Fruit fly (Drosophila melanogaster) whole organism, embryonic: ENCODE measurements around the gene par-6.
A peak's percentile ranks its signal among the peaks of the same experiment; 100 is the strongest.

Experiments used
- Awh ChIP-seq: fragments of 200-800 bp; sonication (Bioruptor generic); IDR thresholded peaks from 2 replicates; pipeline ENCODE4, ENCODE4 v1.3.6; 2022; ENCODE audit warnings: missing biosample characterization, missing genetic modification characterization
- B-H2 ChIP-seq: fragments of 200-800 bp; sonication (Bioruptor generic); optimal IDR thresholded peaks from 2 replicates; lab custom pipeline; 2018; ENCODE audit warnings: missing biosample characterization, mild to moderate bottlenecking, missing genetic modification characterization
- C15 ChIP-seq: fragments of 200-800 bp; sonication (Bioruptor generic); IDR thresholded peaks from 3 replicates; pipeline ENCODE4 v1.3.6; 2022; ENCODE audit warnings: missing biosample characterization, missing genetic modification characterization
- CG14860 ChIP-seq: fragments of 200-800 bp; sonication (Bioruptor generic); IDR thresholded peaks from 3 replicates; pipeline ENCODE4 v1.3.6; 2022; ENCODE audit warnings: missing biosample characterization, missing genetic modification characterization; ENCODE audit not compliant: partially characterized antibody
- CG16813 ChIP-seq: fragments of 200-800 bp; sonication (Bioruptor generic); IDR thresholded peaks from 3 replicates; pipeline ENCODE4 v1.3.6; 2022; ENCODE audit warnings: missing biosample characterization, missing genetic modification characterization; ENCODE audit not compliant: partially characterized antibody
- CG17385 ChIP-seq: fragments of 200-800 bp; sonication (Bioruptor generic); optimal IDR thresholded peaks from 3 replicates; lab custom pipeline; 2018; ENCODE audit warnings: missing biosample characterization, mild to moderate bottlenecking, missing genetic modification characterization
- CG18262 ChIP-seq: fragments of 200-800 bp; optimal IDR thresholded peaks from 3 replicates; lab custom pipeline; 2019; ENCODE audit warnings: missing biosample characterization, mild to moderate bottlenecking, missing genetic modification characterization, moderate library complexity
- CG2199 ChIP-seq: fragments of 200-800 bp; sonication (Bioruptor generic); IDR thresholded peaks from 3 replicates; pipeline ENCODE4 v1.3.6; 2022; ENCODE audit warnings: missing biosample characterization, missing genetic modification characterization
- CG2712 ChIP-seq: fragments of 200-800 bp; optimal IDR thresholded peaks from 3 replicates; lab custom pipeline; 2019; ENCODE audit warnings: missing biosample characterization, mild to moderate bottlenecking, missing genetic modification characterization, moderate library complexity
- CG32767 ChIP-seq: fragments of 200-800 bp; sonication (Bioruptor generic); IDR thresholded peaks from 2 replicates; pipeline ENCODE4 v1.3.6; 2022; ENCODE audit warnings: missing biosample characterization, missing genetic modification characterization
- CG4854 ChIP-seq: fragments of 200-800 bp; sonication (Bioruptor generic); optimal IDR thresholded peaks from 2 replicates; lab custom pipeline; 2016; ENCODE audit warnings: missing biosample characterization, missing genetic modification characterization, inconsistent platforms
- CG7745 ChIP-seq: fragments of 200-800 bp; sonication (Bioruptor generic); optimal IDR thresholded peaks from 2 replicates; lab custom pipeline; 2018; ENCODE audit warnings: missing biosample characterization, mild to moderate bottlenecking, missing genetic modification characterization, moderate library complexity
- CG7786 ChIP-seq: fragments of 200-800 bp; sonication (Bioruptor generic); optimal IDR thresholded peaks from 2 replicates; lab custom pipeline; 2016; ENCODE audit warnings: missing biosample characterization, missing genetic modification characterization
- CG7839 ChIP-seq: fragments of 200-800 bp; sonication (Bioruptor generic); optimal IDR thresholded peaks from 3 replicates; lab custom pipeline; 2018; ENCODE audit warnings: missing biosample characterization, mild to moderate bottlenecking, missing genetic modification characterization, moderate library complexity
- CG8924 ChIP-seq: fragments of 200-800 bp; optimal IDR thresholded peaks from 3 replicates; lab custom pipeline; 2019; ENCODE audit warnings: missing biosample characterization, mild to moderate bottlenecking, missing genetic modification characterization, moderate library complexity
- CG8944 ChIP-seq: fragments of 200-800 bp; sonication (Bioruptor generic); optimal IDR thresholded peaks from 3 replicates; lab custom pipeline; 2016; ENCODE audit warnings: missing biosample characterization, missing genetic modification characterization
- CG9215 ChIP-seq: fragments of 200-800 bp; sonication (Bioruptor generic); IDR thresholded peaks from 2 replicates; pipeline ENCODE4 v1.3.6; 2022; ENCODE audit warnings: missing biosample characterization, missing genetic modification characterization
- CoRest ChIP-seq: fragments of 200-800 bp; sonication (Bioruptor generic); optimal IDR thresholded peaks from 3 replicates; lab custom pipeline; 2018; ENCODE audit warnings: missing biosample characterization, mild to moderate bottlenecking, missing genetic modification characterization, moderate library complexity
- Deaf1 ChIP-seq: fragments of 200-800 bp; optimal IDR thresholded peaks from 3 replicates; lab custom pipeline; 2019; ENCODE audit warnings: missing biosample characterization, mild to moderate bottlenecking, missing genetic modification characterization, moderate library complexity
- Fer3 ChIP-seq: fragments of 200-800 bp; sonication (Bioruptor generic); optimal IDR thresholded peaks from 2 replicates; lab custom pipeline; 2018; ENCODE audit warnings: missing biosample characterization, mild to moderate bottlenecking, missing genetic modification characterization, moderate library complexity
- Hmx ChIP-seq: fragments of 200-800 bp; sonication (Bioruptor generic); optimal IDR thresholded peaks from 2 replicates; lab custom pipeline; 2016; ENCODE audit warnings: missing biosample characterization, missing genetic modification characterization
- Meics ChIP-seq: fragments of 200-800 bp; sonication (Bioruptor generic); optimal IDR thresholded peaks from 2 replicates; lab custom pipeline; 2017; ENCODE audit warnings: missing biosample characterization, mild to moderate bottlenecking, missing genetic modification characterization
- Nf-YA ChIP-seq: fragments of 200-800 bp; sonication (Bioruptor generic); IDR thresholded peaks from 2 replicates; pipeline ENCODE4 v1.3.6; 2022; ENCODE audit warnings: missing biosample characterization, missing genetic modification characterization
- Nf-YB ChIP-seq: fragments of 200-800 bp; sonication (Bioruptor generic); optimal IDR thresholded peaks from 3 replicates; lab custom pipeline; 2019; ENCODE audit warnings: missing biosample characterization, mild to moderate bottlenecking, missing genetic modification characterization, moderate library complexity
- Nf-YC ChIP-seq: fragments of 200-800 bp; optimal IDR thresholded peaks from 3 replicates; lab custom pipeline; 2019; ENCODE audit warnings: missing biosample characterization, mild to moderate bottlenecking, missing genetic modification characterization, moderate library complexity
- Oaz ChIP-seq: fragments of 200-800 bp; sonication (Bioruptor generic); IDR thresholded peaks from 2 replicates; pipeline ENCODE4 v1.3.6; 2022; ENCODE audit warnings: missing biosample characterization, missing genetic modification characterization
- Oli ChIP-seq: fragments of 200-800 bp; sonication (Bioruptor generic); optimal IDR thresholded peaks from 2 replicates; lab custom pipeline; 2018; ENCODE audit warnings: missing biosample characterization, mild to moderate bottlenecking, missing genetic modification characterization, moderate library complexity
- Stat92E ChIP-seq, 3 experiments: fragments of >200 bp in 2 of 3; fragments of 200-800 bp in 1 of 3; sonication (Bioruptor generic) in 1 of 3; optimal IDR thresholded peaks; 2 replicates each; lab custom pipeline; 2017 to 2019; ENCODE audit warnings: missing biosample characterization in 3 of 3, missing genetic modification characterization in 3 of 3, mild to moderate bottlenecking in 1 of 3, moderate library complexity in 1 of 3
- Vsx1 ChIP-seq: fragments of 200-800 bp; sonication (Bioruptor generic); optimal IDR thresholded peaks from 2 replicates; lab custom pipeline; 2017; ENCODE audit warnings: missing biosample characterization, mild to moderate bottlenecking, missing genetic modification characterization, missing genetic modification reagents
- cg ChIP-seq: fragments of 200-800 bp; sonication (Bioruptor generic); optimal IDR thresholded peaks from 3 replicates; lab custom pipeline; 2019; ENCODE audit warnings: missing biosample characterization, mild to moderate bottlenecking, missing genetic modification characterization, moderate library complexity
- crc ChIP-seq: fragments of 200-800 bp; sonication (Bioruptor generic); optimal IDR thresholded peaks from 2 replicates; lab custom pipeline; 2016; ENCODE audit warnings: missing biosample characterization, missing genetic modification characterization
- dysf ChIP-seq: fragments of 200-800 bp; sonication (Bioruptor generic); IDR thresholded peaks from 3 replicates; pipeline ENCODE4 v1.3.6; 2022; ENCODE audit warnings: missing biosample characterization, missing genetic modification characterization
- fd102C ChIP-seq: fragments of 200-800 bp; sonication (Bioruptor generic); optimal IDR thresholded peaks from 2 replicates; lab custom pipeline; 2018; ENCODE audit warnings: missing biosample characterization, mild to moderate bottlenecking, missing genetic modification characterization, moderate library complexity
- fru ChIP-seq: fragments of >200 bp; optimal IDR thresholded peaks from 2 replicates; lab custom pipeline; 2017
- ftz-f1 ChIP-seq: fragments of 200-800 bp; sonication (Bioruptor generic); optimal IDR thresholded peaks from 2 replicates; lab custom pipeline; 2016; ENCODE audit warnings: missing biosample characterization, missing genetic modification characterization
- gem ChIP-seq: fragments of 200-800 bp; sonication (Bioruptor generic); optimal IDR thresholded peaks from 2 replicates; lab custom pipeline; 2019; ENCODE audit warnings: missing biosample characterization, mild to moderate bottlenecking, missing genetic modification characterization, moderate library complexity
- grau ChIP-seq: fragments of 200-800 bp; optimal IDR thresholded peaks from 3 replicates; lab custom pipeline; 2019; ENCODE audit warnings: missing biosample characterization, mild to moderate bottlenecking, missing genetic modification characterization, moderate library complexity
- ham ChIP-seq: fragments of 200-800 bp; sonication (Bioruptor generic); IDR thresholded peaks from 2 replicates; pipeline ENCODE4 v1.3.6; 2022; ENCODE audit warnings: missing biosample characterization, missing genetic modification characterization
- onecut ChIP-seq: fragments of 200-800 bp; sonication (Bioruptor generic); IDR thresholded peaks from 2 replicates; pipeline ENCODE4 v1.3.6; 2022; ENCODE audit warnings: missing biosample characterization, missing genetic modification characterization
- pita ChIP-seq: fragments of 200-800 bp; sonication (Bioruptor generic); optimal IDR thresholded peaks from 2 replicates; lab custom pipeline; 2017; ENCODE audit warnings: missing biosample characterization, mild to moderate bottlenecking, missing genetic modification characterization
- ranshi ChIP-seq: fragments of 200-800 bp; sonication (Bioruptor generic); IDR thresholded peaks from 2 replicates; pipeline ENCODE4 v1.3.6; 2022; ENCODE audit warnings: missing biosample characterization, missing genetic modification characterization
- repo ChIP-seq: fragments of 200-800 bp; sonication (Bioruptor generic); optimal IDR thresholded peaks from 2 replicates; lab custom pipeline; 2016; ENCODE audit warnings: missing biosample characterization, missing genetic modification characterization
- seq ChIP-seq: fragments of 200-800 bp; sonication (Bioruptor generic); IDR thresholded peaks from 2 replicates; pipeline ENCODE4 v1.3.6; 2022; ENCODE audit warnings: missing biosample characterization, missing genetic modification characterization
- shn ChIP-seq: fragments of 200-800 bp; sonication (Bioruptor generic); optimal IDR thresholded peaks from 3 replicates; lab custom pipeline; 2016; ENCODE audit warnings: missing biosample characterization, missing genetic modification characterization
- slp2 ChIP-seq: fragments of 200-800 bp; sonication (Bioruptor generic); optimal IDR thresholded peaks from 2 replicates; lab custom pipeline; 2016; ENCODE audit warnings: missing biosample characterization, missing genetic modification characterization
- unc-4 ChIP-seq: fragments of 200-800 bp; sonication (Bioruptor generic); IDR thresholded peaks from 2 replicates; pipeline ENCODE4 v1.3.6; 2022; ENCODE audit warnings: missing biosample characterization, missing genetic modification characterization; ENCODE audit not compliant: partially characterized antibody
- wdn ChIP-seq: fragments of 200-800 bp; sonication (Bioruptor generic); IDR thresholded peaks from 2 replicates; pipeline ENCODE4 v1.3.6; 2022; ENCODE audit warnings: missing biosample characterization, missing genetic modification characterization
- yki ChIP-seq: fragments of >200 bp; optimal IDR thresholded peaks from 3 replicates; lab custom pipeline; 2018

par-6 gene

DNA sequence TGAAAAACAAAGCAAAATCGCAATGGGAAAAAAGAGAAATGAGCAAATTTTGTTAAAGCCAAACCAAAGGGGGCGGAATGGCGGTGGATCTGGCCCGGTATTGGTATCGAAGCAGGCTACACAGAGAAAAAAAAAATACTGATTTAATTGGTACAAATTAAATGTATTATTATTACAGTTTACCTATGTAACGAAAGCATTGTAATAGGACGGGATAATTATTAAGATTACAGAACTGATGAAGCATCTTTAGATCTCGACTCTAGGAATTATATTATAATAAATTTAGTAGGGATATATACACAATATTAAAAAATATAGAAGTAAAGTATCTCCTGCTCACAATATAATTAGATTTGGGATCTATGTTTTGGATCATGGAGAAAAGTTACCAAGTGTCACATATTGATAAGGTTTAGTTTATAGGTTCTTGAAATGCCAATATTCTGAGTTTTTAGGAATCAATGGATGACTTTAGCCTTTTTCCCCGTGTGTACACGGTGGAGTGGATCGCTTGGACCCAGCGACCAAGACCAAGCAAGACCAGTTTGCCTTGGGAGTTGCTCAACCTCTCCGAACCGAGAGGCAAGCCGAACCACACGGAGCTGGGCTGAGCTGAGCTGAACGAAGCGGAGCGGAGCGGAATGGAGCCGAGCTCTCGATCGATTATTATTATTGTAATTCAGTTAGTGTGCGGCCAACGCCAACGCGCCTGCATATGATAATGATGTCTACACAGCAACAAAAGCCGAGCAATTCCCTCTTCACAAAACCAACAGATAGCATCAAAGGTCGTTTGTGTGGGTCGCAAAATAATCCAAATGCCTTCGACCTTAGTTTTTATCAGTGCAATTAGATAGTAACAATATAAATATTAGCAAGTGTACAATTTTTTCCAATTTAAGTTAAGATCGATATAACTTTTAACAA lies 23.2 kb upstream of the par-6 start (continued):
- TF ChIP-seq Fer3 (no peak), dysf (GFP tag; lab: Robert Waterston, UW) (0 out of 3 replicates have a peak, but pooled peaks have one; percentile 27), Oaz (GFP tag; lab: Robert Waterston, UW) (no peak), CG2712 (tag; lab: Kevin White, UChicago) (peak; percentile 5), Meics (GFP tag; lab: Kevin White, UChicago) (peak; percentile 23), CG17385 (GFP tag; lab: Kevin White, UChicago) (peak; percentile 1), C15 (GFP tag; lab: Robert Waterston, UW) (no peak), pita (GFP tag; lab: Kevin White, UChicago) (no peak), CG7839 (tag; lab: Kevin White, UChicago) (peak; percentile 24), unc-4 (GFP tag; lab: Robert Waterston, UW) (no peak), Oli (tag; lab: Kevin White, UChicago) (peak; percentile 22), repo (GFP tag; lab: Kevin White, UChicago) (no peak), fru (lab: Kevin White, UChicago) (no peak), ham (no peak), gem (tag; lab: Kevin White, UChicago) (peak; percentile 46), CG18262 (tag; lab: Kevin White, UChicago) (peak; percentile 9), B-H2 (no peak), CG9215 (GFP tag; lab: Robert Waterston, UW) (no peak), CG2199 (GFP tag; lab: Robert Waterston, UW) (0 out of 3 replicates have a peak, but pooled peaks have one; percentile 31), CG7745 (no peak), onecut (GFP tag; lab: Robert Waterston, UW) (peak; percentile 63), Deaf1 (tag; lab: Kevin White, UChicago) (peak; percentile 65), seq (GFP tag; lab: Robert Waterston, UW) (no peak), Nf-YC (peak; percentile 7)

DNA sequence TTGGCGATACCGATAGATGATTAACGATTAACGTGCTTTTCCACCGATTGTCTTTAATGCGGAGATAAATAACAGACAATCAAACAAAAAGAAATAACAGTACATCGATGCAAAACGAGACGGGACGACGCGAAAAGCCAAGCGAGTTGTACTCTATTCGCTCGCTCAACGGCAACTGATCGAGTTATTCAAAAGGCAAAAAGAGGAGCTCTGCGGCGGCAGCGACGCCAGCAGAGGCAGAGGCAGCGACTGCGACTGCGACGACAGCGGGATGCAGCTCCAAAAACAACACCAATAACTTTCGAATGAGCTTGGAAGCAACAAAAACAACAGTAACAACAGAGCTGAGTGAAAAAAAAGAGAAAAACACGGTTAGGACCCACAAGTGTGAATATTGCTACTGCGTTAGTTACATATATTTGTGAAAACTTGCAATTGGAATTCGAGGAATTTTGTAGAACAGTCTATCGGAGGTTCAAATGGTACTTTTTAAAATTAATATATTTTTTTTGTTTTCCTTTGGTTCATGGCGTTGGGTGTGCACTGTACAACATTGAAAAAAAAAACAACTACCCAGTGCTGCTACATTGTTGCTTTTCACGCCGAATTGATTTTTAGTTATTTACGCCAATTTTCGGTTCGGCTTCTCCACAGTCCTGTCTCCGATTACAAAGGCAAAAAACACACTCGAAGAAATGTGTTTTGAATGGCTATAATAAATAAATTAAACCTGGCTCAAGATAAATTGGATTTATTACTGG lies 20.2 kb upstream of the par-6 start:
- TF ChIP-seq grau (peak; percentile 91), CG8924 (tag; lab: Kevin White, UChicago) (peak; percentile 29), Nf-YB (GFP tag; lab: Kevin White, UChicago) (peak; percentile 19), CG8944 (GFP tag; lab: Kevin White, UChicago) (peak; percentile 23), crc (GFP tag; lab: Kevin White, UChicago) (no peak), Nf-YA (peak; percentile 52), Stat92E (GFP tag; optimal IDR thresholded peaks at IDR 0.05; lab: Kevin White, UChicago) (no peak), CoRest (tag; lab: Kevin White, UChicago) (peak; percentile 53), slp2 (GFP tag; lab: Kevin White, UChicago) (no peak), Awh (peak; percentile 86), wdn (GFP tag; lab: Robert Waterston, UW) (no peak), CG7786 (no peak), CG4854 (GFP tag; lab: Kevin White, UChicago) (no peak), fd102C (no peak), CG16813 (GFP tag; lab: Robert Waterston, UW) (no peak), Vsx1 (peak; percentile 44), ranshi (GFP tag; lab: Robert Waterston, UW) (peak; percentile 72), yki (lab: Kevin White, UChicago) (no peak), CG14860 (GFP tag; lab: Robert Waterston, UW) (no peak), shn (no peak), Hmx (GFP tag; lab: Kevin White, UChicago) (no peak), ftz-f1 (GFP tag; lab: Kevin White, UChicago) (no peak), CG32767 (GFP tag; lab: Robert Waterston, UW) (peak; percentile 45; the same call in 1 of the 2 replicates), cg (no peak)
